Fruit fly (Drosophila melanogaster): ENCODE measurements around the gene sls.
A peak's percentile ranks its signal among the peaks of the same experiment; 100 is the strongest.

Gene sls

DNA sequence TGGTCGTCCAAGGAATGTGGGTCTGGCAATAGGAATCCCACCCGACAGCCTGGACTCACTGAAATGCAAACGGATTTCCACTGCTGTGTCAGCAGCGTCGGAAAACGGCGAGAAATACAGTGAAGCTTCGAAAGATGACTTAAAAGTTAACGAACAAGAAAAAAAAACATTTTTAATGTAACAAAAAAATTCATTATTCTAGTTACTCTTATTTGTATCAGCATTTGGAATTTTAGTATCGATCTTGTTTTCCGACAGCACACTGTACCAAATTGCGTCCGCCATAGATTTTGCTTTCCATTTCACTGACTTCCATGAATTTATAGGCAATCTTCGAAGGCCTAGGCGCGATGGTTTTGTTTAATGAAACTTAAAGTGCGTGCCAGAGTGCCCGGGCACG is 49.4 kb upstream of the sls start:
- TF ChIP-seq sisA (GFP tag; IDR thresholded peaks at IDR 0.05): 0 out of 2 replicates have a peak, but pooled peaks have one; percentile 21
- TF ChIP-seq Blimp-1 (GFP tag; optimal IDR thresholded peaks at IDR 0.05): peak; percentile 10
- no peak for TF ChIP-seq tll (GFP tag; optimal IDR thresholded peaks at IDR 0.05)
- no peak for TF ChIP-seq CHES-1-like (GFP tag; optimal IDR thresholded peaks at IDR 0.05)
- no peak for TF ChIP-seq CG42726 (GFP tag; IDR thresholded peaks at IDR 0.05; ENCODE audit: partially characterized antibody)
- no peak for TF ChIP-seq CG9609 (GFP tag; optimal IDR thresholded peaks at IDR 0.05)
- no peak for TF ChIP-seq CG4282 (GFP tag; optimal IDR thresholded peaks at IDR 0.05)
- peak; percentile 34; the same call in 1 of the 2 replicates for TF ChIP-seq CG14441 (GFP tag; IDR thresholded peaks at IDR 0.05)
- peak; percentile 2 for TF ChIP-seq ind (GFP tag; optimal IDR thresholded peaks at IDR 0.05)
- peak; percentile 11 for TF ChIP-seq Oli (tag; optimal IDR thresholded peaks at IDR 0.05)
- TF ChIP-seq CG11560 (tag; IDR thresholded peaks at IDR 0.05): no peak
- TF ChIP-seq Dref (GFP tag; IDR thresholded peaks at IDR 0.05): no peak
- TF ChIP-seq Hand (GFP tag; optimal IDR thresholded peaks at IDR 0.05): no peak
- TF ChIP-seq ranshi (GFP tag; IDR thresholded peaks at IDR 0.05): peak; percentile 50; the same call in 1 of the 2 replicates
- TF ChIP-seq CG32767 (GFP tag; IDR thresholded peaks at IDR 0.05): 0 out of 2 replicates have a peak, but pooled peaks have one; percentile 46
- TF ChIP-seq CG14014 (GFP tag; IDR thresholded peaks at IDR 0.05): peak; percentile 51; the same call in 1 of the 2 replicates
- peak; percentile 15 for TF ChIP-seq nmo (GFP tag; optimal IDR thresholded peaks at IDR 0.05)
- TF ChIP-seq CG1233 (GFP tag; optimal IDR thresholded peaks at IDR 0.05): no peak
- 0 out of 3 replicates have a peak, but pooled peaks have one; percentile 14 for TF ChIP-seq croc (GFP tag; conservative IDR thresholded peaks at IDR 0.05)
- no peak for TF ChIP-seq tna (GFP tag; IDR thresholded peaks at IDR 0.05; ENCODE audit: partially characterized antibody)
- TF ChIP-seq Dad (GFP tag; optimal IDR thresholded peaks at IDR 0.05): no peak
- peak in 1 of 2 experiments; percentile 15 for TF ChIP-seq Hr51 (GFP tag; optimal IDR thresholded peaks at IDR 0.05)
- TF ChIP-seq Scr (GFP tag; IDR thresholded peaks at IDR 0.05; ENCODE audit: partially characterized antibody): no peak
- peak; percentile 33 for TF ChIP-seq CG13424 (tag; optimal IDR thresholded peaks at IDR 0.05)
- TF ChIP-seq CG13894 (tag; optimal IDR thresholded peaks at IDR 0.05): peak; percentile 3
- no peak for TF ChIP-seq Nf-YC (tag; optimal IDR thresholded peaks at IDR 0.05)
- 0 out of 2 replicates have a peak, but pooled peaks have one; percentile 25 for TF ChIP-seq seq (GFP tag; IDR thresholded peaks at IDR 0.05)
- no peak for TF ChIP-seq HmgD (GFP tag; optimal IDR thresholded peaks at IDR 0.05)
- no peak for TF ChIP-seq fru (optimal IDR thresholded peaks at IDR 0.05)
- TF ChIP-seq Ssrp (tag; optimal IDR thresholded peaks at IDR 0.05): no peak
- no peak for TF ChIP-seq CG17829 (tag; optimal IDR thresholded peaks at IDR 0.05)
- TF ChIP-seq phol (tag; optimal IDR thresholded peaks at IDR 0.05): no peak
- no peak for TF ChIP-seq zf30C (GFP tag; optimal IDR thresholded peaks at IDR 0.05)
- peak; percentile 48; the same call in 1 of the 2 replicates for TF ChIP-seq sob (GFP tag; IDR thresholded peaks at IDR 0.05)
- no peak for TF ChIP-seq tx (GFP tag; optimal IDR thresholded peaks at IDR 0.05)
- TF ChIP-seq mirr (GFP tag; optimal IDR thresholded peaks at IDR 0.05): no peak
- TF ChIP-seq crc (GFP tag; optimal IDR thresholded peaks at IDR 0.05): no peak
- no peak for TF ChIP-seq CG8478 (optimal IDR thresholded peaks at IDR 0.05)
- TF ChIP-seq CG31441 (GFP tag; IDR thresholded peaks at IDR 0.05): 0 out of 2 replicates have a peak, but pooled peaks have one; percentile 19
- TF ChIP-seq Fer1 (GFP tag; optimal IDR thresholded peaks at IDR 0.05): peak; percentile 4
- TF ChIP-seq CG17385 (GFP tag; optimal IDR thresholded peaks at IDR 0.05): no peak
- no peak for TF ChIP-seq CG16815 (GFP tag; optimal IDR thresholded peaks at IDR 0.05)
- TF ChIP-seq CG7987 (GFP tag; optimal IDR thresholded peaks at IDR 0.05): no peak
- TF ChIP-seq inv (GFP tag; IDR thresholded peaks at IDR 0.05; ENCODE audit: partially characterized antibody): no peak
- no peak for TF ChIP-seq CG13123 (GFP tag; optimal IDR thresholded peaks at IDR 0.05)
- TF ChIP-seq dimm (GFP tag; IDR thresholded peaks at IDR 0.05): 0 out of 2 replicates have a peak, but pooled peaks have one; percentile 6
- TF ChIP-seq tgo (GFP tag; IDR thresholded peaks at IDR 0.05): peak; percentile 53; the same call in 2 of the 3 replicates
- peak; percentile 10; the same call in 1 of the 4 replicates for TF ChIP-seq Gug (GFP tag; IDR thresholded peaks at IDR 0.05)
- TF ChIP-seq disco-r (GFP tag; optimal IDR thresholded peaks at IDR 0.05): no peak
- no peak for TF ChIP-seq CG9797 (GFP tag; optimal IDR thresholded peaks at IDR 0.05)
